Worm (Caenorhabditis elegans) whole organism, midembryonic: ENCODE results near the gene srlf-26.

ENCODE experiments used
- flt-1 ChIP-seq: fragments of 200-800 bp; sonication (Bioruptor generic); IDR thresholded peaks from 2 replicates; pipeline ENCODE4 v1.3.6; 2022; ENCODE audit warnings: missing genetic modification characterization, missing compliant biosample characterization
- ztf-29 ChIP-seq: fragments of 200-800 bp; sonication (Bioruptor generic); IDR thresholded peaks from 2 replicates; pipeline ENCODE4 v1.3.6; 2022; ENCODE audit warnings: missing genetic modification reagents, missing genetic modification characterization, missing compliant biosample characterization

DNA sequence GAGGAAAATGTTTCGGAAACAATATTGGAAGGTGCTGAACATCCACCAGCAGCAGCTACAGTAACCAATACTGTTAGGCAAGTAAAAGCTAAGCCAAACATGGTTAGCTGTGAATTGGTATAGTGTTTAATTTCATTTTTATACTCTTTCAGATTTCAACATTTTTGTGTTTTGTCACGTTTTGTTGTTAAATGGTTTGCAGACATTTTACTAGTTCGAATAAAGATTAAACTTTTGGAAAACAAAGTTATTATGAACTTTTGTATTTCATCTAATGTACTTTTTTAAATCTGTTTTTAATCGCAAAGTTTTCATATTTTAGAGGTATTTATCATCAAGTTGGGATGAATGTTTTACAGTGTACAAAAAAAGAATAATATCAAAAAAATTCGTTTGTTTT, 28.5 kb upstream of the srlf-26 start, which contains the start of gene C08F11.17:
- TF ChIP-seq ztf-29 (GFP tag; lab: Robert Waterston, UW) (no peak), flt-1 (GFP tag; lab: Robert Waterston, UW) (no peak)
